Worm (Caenorhabditis elegans) whole organism, young adult: Measurements from ENCODE around the gene elo-6.

Experiments used
- K12H6.12 ChIP-seq: fragments of 200-800 bp; sonication (Bioruptor generic); optimal IDR thresholded peaks from 2 replicates; lab custom pipeline; 2018; ENCODE audit warnings: mild to moderate bottlenecking, missing genetic modification characterization, missing compliant biosample characterization
- egl-18 ChIP-seq: fragments of 200-800 bp; sonication (Bioruptor generic); IDR thresholded peaks from 2 replicates; pipeline ENCODE4 v1.3.6; 2022; ENCODE audit warnings: missing genetic modification reagents, missing genetic modification characterization, missing compliant biosample characterization
- hmg-20 ChIP-seq: fragments of 200-800 bp; sonication (Bioruptor generic); IDR thresholded peaks from 2 replicates; pipeline ENCODE4 v1.3.6; 2022; ENCODE audit warnings: missing genetic modification reagents, missing genetic modification characterization, missing compliant biosample characterization
- lin-35 ChIP-seq, 3 experiments: fragments of 150-350 bp in 2 of 3; sonication (generic microtip) in 1 of 3; optimal IDR thresholded peaks; 2 replicates each; lab custom pipeline; 2014 to 2018; ENCODE audit warnings: missing biosample characterization in 3 of 3, missing genetic modification characterization in 3 of 3, missing genetic modification reagents in 3 of 3
- snpc-4 ChIP-seq, 5 experiments: fragments of 150-350 bp in 1 of 5; sonication (generic microtip) in 4 of 5; optimal IDR thresholded peaks; 2 replicates each; lab custom pipeline; 2014 to 2018; ENCODE audit warnings: missing genetic modification characterization in 5 of 5, missing biosample characterization in 3 of 5, antibody characterized with exemption in 2 of 5, mild to moderate bottlenecking in 2 of 5, missing compliant biosample characterization in 2 of 5, missing genotype in 2 of 5, moderate library complexity in 2 of 5, missing genetic modification reagents in 1 of 5
- ztf-3 ChIP-seq: fragments of 200-800 bp; sonication (Bioruptor generic); optimal IDR thresholded peaks from 2 replicates; lab custom pipeline; 2018; ENCODE audit warnings: mild to moderate bottlenecking, missing genetic modification characterization, missing compliant biosample characterization

ce11 chrIV:5400609-5401008 is 12.2 kb upstream of the elo-6 start, which contains the start of gene ZK616.1:
- TF ChIP-seq egl-18 (GFP tag; lab: Robert Waterston, UW) (no peak), K12H6.12 (no peak), ztf-3 (GFP tag; lab: Kevin White, UChicago) (no peak), snpc-4 (GFP tag; optimal IDR thresholded peaks at IDR 0.05; lab: Kevin White, UChicago) (no peak), snpc-4 (tag; optimal IDR thresholded peaks at IDR 0.05; lab: Kevin White, UChicago) (no peak), hmg-20 (GFP tag; lab: Robert Waterston, UW) (no peak), lin-35 (GFP tag; optimal IDR thresholded peaks at IDR 0.05; lab: Kevin White, UChicago) (no peak)
